Worm (Caenorhabditis elegans) whole organism, midembryonic: Measurements from ENCODE around the gene cyp-13A2.

Experiments used
- T22C8.4 ChIP-seq: fragments of 200-800 bp; sonication (Bioruptor generic); IDR thresholded peaks from 2 replicates; pipeline ENCODE4 v1.3.6; 2022; ENCODE audit warnings: missing genetic modification characterization, missing compliant biosample characterization
- cog-1 ChIP-seq: sonication (generic microtip); optimal IDR thresholded peaks from 2 replicates; lab custom pipeline; 2016; ENCODE audit warnings: missing genetic modification characterization, missing compliant biosample characterization
- flt-1 ChIP-seq: fragments of 200-800 bp; sonication (Bioruptor generic); IDR thresholded peaks from 2 replicates; pipeline ENCODE4 v1.3.6; 2022; ENCODE audit warnings: missing genetic modification characterization, missing compliant biosample characterization
- klf-2 ChIP-seq: fragments of 200-800 bp; sonication (Bioruptor generic); conservative IDR thresholded peaks from 2 replicates; pipeline ENCODE4 v1.3.6; 2022; ENCODE audit warnings: missing genetic modification reagents, missing genetic modification characterization, missing compliant biosample characterization
- med-1 ChIP-seq: sonication (generic microtip); optimal IDR thresholded peaks from 2 replicates; lab custom pipeline; 2017; ENCODE audit warnings: missing genetic modification characterization, mild to moderate bottlenecking, missing compliant biosample characterization, antibody characterized with exemption, missing genetic modification reagents; ENCODE audit not compliant: insufficient read depth
- ztf-23 ChIP-seq: fragments of 200-800 bp; sonication (Bioruptor generic); IDR thresholded peaks from 2 replicates; pipeline ENCODE4 v1.3.6; 2022; ENCODE audit warnings: missing genetic modification reagents, missing genetic modification characterization, missing compliant biosample characterization
- ztf-29 ChIP-seq: fragments of 200-800 bp; sonication (Bioruptor generic); IDR thresholded peaks from 2 replicates; pipeline ENCODE4 v1.3.6; 2022; ENCODE audit warnings: missing genetic modification reagents, missing genetic modification characterization, missing compliant biosample characterization

DNA sequence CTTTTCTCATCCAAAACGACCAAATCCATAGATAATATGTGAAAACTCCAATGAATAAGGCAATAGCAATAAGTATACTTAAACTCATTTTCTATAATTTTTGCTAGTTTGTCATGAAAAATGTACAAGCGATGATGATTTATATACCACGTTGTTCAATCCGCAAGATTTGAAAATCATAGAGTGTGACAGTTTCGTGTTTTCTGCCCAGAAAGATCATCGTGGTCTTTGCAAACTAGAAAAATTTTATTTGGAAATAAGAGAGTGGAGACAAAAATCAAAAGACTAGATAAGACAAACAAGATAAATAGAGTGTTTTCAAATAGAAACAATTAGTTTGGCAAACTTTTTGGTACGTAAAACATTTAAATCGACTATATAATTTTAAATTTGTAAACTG is 5.8 kb upstream of the cyp-13A2 start, which contains the start of gene cyp-13A3:
- TF ChIP-seq med-1 (GFP tag; lab: Kevin White, UChicago) (no peak), ztf-23 (no peak), flt-1 (GFP tag; lab: Robert Waterston, UW) (no peak), klf-2 (GFP tag; lab: Robert Waterston, UW) (no peak), T22C8.4 (GFP tag; lab: Robert Waterston, UW) (no peak), cog-1 (tag; lab: Kevin White, UChicago) (no peak), ztf-29 (GFP tag; lab: Robert Waterston, UW) (no peak)
